Worm (Caenorhabditis elegans): ENCODE measurements around the gene T14G8.3.

T14G8.3 gene

ce11 chrX:12911235-12911634, 50.2 kb downstream of the T14G8.3 start (continued):
- TF ChIP-seq madf-10 (tag; optimal IDR thresholded peaks at IDR 0.05) (peak; percentile 5), F52B5.7 (tag; optimal IDR thresholded peaks at IDR 0.05) (no peak), rcor-1 (GFP tag; IDR thresholded peaks at IDR 0.05) (no peak), B0261.1 (tag; optimal IDR thresholded peaks at IDR 0.05) (no peak), tbp1 (GFP tag; optimal IDR thresholded peaks at IDR 0.05) (peak; percentile 31), snpc-4 (GFP tag; optimal IDR thresholded peaks at IDR 0.05) (no peak), snpc-4 (tag; optimal IDR thresholded peaks at IDR 0.05) (no peak), attf-6 (GFP tag; IDR thresholded peaks at IDR 0.05) (no peak), nhr-80 (tag; optimal IDR thresholded peaks at IDR 0.05) (peak; percentile 57), let-526 (GFP tag; IDR thresholded peaks at IDR 0.05) (no peak), F49E8.2 (tag; optimal IDR thresholded peaks at IDR 0.05; ENCODE audit: insufficient read depth) (no peak), F55B11.4 (tag; optimal IDR thresholded peaks at IDR 0.05; ENCODE audit: borderline replicate concordance, insufficient read depth) (no peak), K11D2.4 (GFP tag; IDR thresholded peaks at IDR 0.05) (0 out of 2 replicates have a peak, but pooled peaks have one; percentile 25), ztf-25 (GFP tag; IDR thresholded peaks at IDR 0.05) (no peak), B0336.3 (GFP tag; IDR thresholded peaks at IDR 0.05) (no peak), akir-1 (GFP tag; optimal IDR thresholded peaks at IDR 0.05) (no peak), F23B12.7 (tag; optimal IDR thresholded peaks at IDR 0.05; ENCODE audit: insufficient read depth) (no peak), F10E7.11 (tag; optimal IDR thresholded peaks at IDR 0.05) (no peak), cebp-2 (GFP tag; IDR thresholded peaks at IDR 0.05) (no peak), ccch-3 (GFP tag; optimal IDR thresholded peaks at IDR 0.05) (no peak), ceh-91 (GFP tag; IDR thresholded peaks at IDR 0.05) (no peak), F33H1.4 (GFP tag; IDR thresholded peaks at IDR 0.05) (no peak), somi-1 (GFP tag; optimal IDR thresholded peaks at IDR 0.05) (no peak), F57C9.4 (tag; optimal IDR thresholded peaks at IDR 0.05) (no peak), ztf-26 (tag; optimal IDR thresholded peaks at IDR 0.05) (no peak), K12H6.12 (tag; optimal IDR thresholded peaks at IDR 0.05) (no peak), ceh-58 (GFP tag; IDR thresholded peaks at IDR 0.05) (no peak), let-607 (tag; optimal IDR thresholded peaks at IDR 0.05) (peak; percentile 86 to 89), nhr-179 (tag; optimal IDR thresholded peaks at IDR 0.05) (no peak), T26A5.8 (tag; optimal IDR thresholded peaks at IDR 0.05) (no peak), mxl-1 (tag; optimal IDR thresholded peaks at IDR 0.05) (no peak), ama-1 (optimal IDR thresholded peaks at IDR 0.05) (no peak), ama-1 (GFP tag; optimal IDR thresholded peaks at IDR 0.05) (no peak), nfya-1 (tag; optimal IDR thresholded peaks at IDR 0.05; ENCODE audit: borderline replicate concordance, insufficient read depth) (no peak), bed-1 (GFP tag; IDR thresholded peaks at IDR 0.05) (no peak), dpff-1 (tag; optimal IDR thresholded peaks at IDR 0.05) (no peak), attf-5 (GFP tag; optimal IDR thresholded peaks at IDR 0.05) (no peak), cebp-1 (GFP tag; IDR thresholded peaks at IDR 0.05) (no peak), cebp-1 (tag; optimal IDR thresholded peaks at IDR 0.05) (peak; percentile 65), gei-17 (GFP tag; optimal IDR thresholded peaks at IDR 0.05) (no peak), mcd-1 (GFP tag; IDR thresholded peaks at IDR 0.05) (no peak), lin-35 (GFP tag; optimal IDR thresholded peaks at IDR 0.05) (no peak), ztf-6 (GFP tag; IDR thresholded peaks at IDR 0.05) (no peak), ceh-79 (tag; optimal IDR thresholded peaks at IDR 0.05) (no peak)
